Worm (Caenorhabditis elegans) whole organism, L2 larva: ENCODE data around the gene srt-5.

Experiments used
- R02D3.7 ChIP-seq: fragments of 150-350 bp; optimal IDR thresholded peaks from 2 replicates; lab custom pipeline; 2014; ENCODE audit warnings: missing biosample characterization, missing genetic modification characterization
- ZK546.5 ChIP-seq: sonication (generic microtip); optimal IDR thresholded peaks from 2 replicates; lab custom pipeline; 2017; ENCODE audit warnings: missing biosample characterization, missing genetic modification characterization
- ceh-16 ChIP-seq: fragments of 150-350 bp; optimal IDR thresholded peaks from 2 replicates; lab custom pipeline; 2014; ENCODE audit warnings: missing biosample characterization, missing genetic modification characterization
- dmd-4 ChIP-seq: sonication (generic microtip); optimal IDR thresholded peaks from 2 replicates; lab custom pipeline; 2017; ENCODE audit warnings: missing biosample characterization, missing genetic modification characterization
- mdl-1 ChIP-seq, 2 experiments: fragments of 150-350 bp in 1 of 2; sonication (generic microtip) in 1 of 2; optimal IDR thresholded peaks; 2 replicates each; lab custom pipeline; 2017; ENCODE audit warnings: missing biosample characterization in 2 of 2, missing genetic modification characterization in 2 of 2
- nhr-11 ChIP-seq: fragments of 150-350 bp; optimal IDR thresholded peaks from 2 replicates; lab custom pipeline; 2014; ENCODE audit warnings: missing biosample characterization, missing genetic modification characterization
- nhr-237 ChIP-seq: fragments of 150-350 bp; optimal IDR thresholded peaks from 2 replicates; lab custom pipeline; 2014; ENCODE audit warnings: missing biosample characterization, missing genetic modification characterization
- snpc-4 ChIP-seq: fragments of 150-350 bp; optimal IDR thresholded peaks from 2 replicates; lab custom pipeline; 2014; ENCODE audit warnings: missing biosample characterization, missing genetic modification characterization
- unc-39 ChIP-seq: fragments of 150-350 bp; optimal IDR thresholded peaks from 2 replicates; lab custom pipeline; 2014; ENCODE audit warnings: missing biosample characterization, missing genetic modification characterization
- ztf-11 ChIP-seq: sonication (generic microtip); optimal IDR thresholded peaks from 2 replicates; lab custom pipeline; 2017; ENCODE audit warnings: missing biosample characterization, missing genetic modification characterization

DNA sequence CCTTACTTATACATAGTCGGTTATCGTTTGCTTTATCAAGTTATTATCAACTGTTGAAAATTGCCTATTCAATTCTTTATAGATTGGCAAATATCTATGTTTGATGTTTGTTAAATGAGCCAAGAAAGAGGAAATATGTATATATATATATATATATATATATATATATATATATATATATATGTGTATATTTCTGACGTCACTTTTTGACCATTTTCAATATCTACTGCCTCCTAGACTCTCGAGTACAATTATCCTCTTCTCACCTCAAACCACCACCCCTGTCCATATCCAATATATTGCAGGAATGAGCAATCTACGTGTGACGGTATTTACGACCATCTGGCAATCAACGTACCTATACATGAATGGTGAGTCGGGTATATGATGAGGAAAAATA is 35.9 kb downstream of the srt-5 start, which contains the start of gene F59D6.1:
- TF ChIP-seq unc-39 (tag; lab: Kevin White, UChicago) (no peak), ztf-11 (tag; lab: Kevin White, UChicago) (no peak), nhr-11 (no peak), snpc-4 (no peak), ceh-16 (no peak), dmd-4 (tag; lab: Kevin White, UChicago) (no peak), ZK546.5 (tag; lab: Kevin White, UChicago) (no peak), R02D3.7 (no peak), mdl-1 (tag; optimal IDR thresholded peaks at IDR 0.05; lab: Kevin White, UChicago) (no peak), nhr-237 (tag; lab: Kevin White, UChicago) (no peak)
